Fruit fly (Drosophila melanogaster) whole organism, prepupa: ENCODE results near the gene Spn.
A peak's percentile ranks its signal among the peaks of the same experiment; 100 is the strongest.

Experiments used
- Blimp-1 ChIP-seq: fragments of 200-800 bp; sonication (Bioruptor generic); optimal IDR thresholded peaks from 3 replicates; lab custom pipeline; 2017; ENCODE audit warnings: missing biosample characterization, missing genetic modification characterization, mild to moderate bottlenecking, moderate library complexity, missing genetic modification reagents
- CG10631 ChIP-seq: fragments of 200-800 bp; sonication (Bioruptor generic); optimal IDR thresholded peaks from 2 replicates; lab custom pipeline; 2016; ENCODE audit warnings: missing biosample characterization, missing genetic modification characterization
- CG10669 ChIP-seq: fragments of 200-800 bp; sonication (Bioruptor generic); optimal IDR thresholded peaks from 3 replicates; lab custom pipeline; 2018; ENCODE audit warnings: missing biosample characterization, mild to moderate bottlenecking, missing genetic modification characterization, moderate library complexity
- CG11294 ChIP-seq: fragments of 200-800 bp; sonication (Bioruptor generic); IDR thresholded peaks from 2 replicates; pipeline ENCODE4 v1.3.6; 2022; ENCODE audit warnings: missing biosample characterization, missing genetic modification characterization
- CG11762 ChIP-seq: fragments of 200-800 bp; sonication (Bioruptor generic); optimal IDR thresholded peaks from 3 replicates; lab custom pipeline; 2016; ENCODE audit warnings: missing biosample characterization, missing genetic modification characterization; ENCODE audit not compliant: insufficient read depth
- CG11902 ChIP-seq: fragments of 200-800 bp; sonication (Bioruptor generic); optimal IDR thresholded peaks from 3 replicates; lab custom pipeline; 2016; ENCODE audit warnings: missing biosample characterization, missing genetic modification characterization
- CG15336 ChIP-seq: fragments of 200-800 bp; sonication (Bioruptor generic); IDR thresholded peaks from 2 replicates; pipeline ENCODE4 v1.3.6; 2022; ENCODE audit warnings: missing biosample characterization, missing genetic modification characterization
- CG1621 ChIP-seq: fragments of 200-800 bp; sonication (Bioruptor generic); optimal IDR thresholded peaks from 3 replicates; lab custom pipeline; 2018; ENCODE audit warnings: missing biosample characterization, mild to moderate bottlenecking, missing genetic modification characterization
- CG16779 ChIP-seq: fragments of 200-800 bp; sonication (Bioruptor generic); optimal IDR thresholded peaks from 3 replicates; lab custom pipeline; 2017; ENCODE audit warnings: missing biosample characterization, mild to moderate bottlenecking, missing genetic modification characterization
- CG3032 ChIP-seq: fragments of 200-800 bp; optimal IDR thresholded peaks from 2 replicates; lab custom pipeline; 2019; ENCODE audit warnings: missing biosample characterization, mild to moderate bottlenecking, missing genetic modification characterization, moderate library complexity
- CG31627 ChIP-seq: fragments of 200-800 bp; sonication (Bioruptor generic); optimal IDR thresholded peaks from 3 replicates; lab custom pipeline; 2016; ENCODE audit warnings: missing biosample characterization, missing genetic modification characterization
- CG32006 ChIP-seq: fragments of 200-800 bp; sonication (Bioruptor generic); optimal IDR thresholded peaks from 3 replicates; lab custom pipeline; 2017; ENCODE audit warnings: missing biosample characterization, mild to moderate bottlenecking, missing genetic modification characterization
- CG34406 ChIP-seq: fragments of 200-800 bp; sonication (Bioruptor generic); optimal IDR thresholded peaks from 3 replicates; lab custom pipeline; 2016; ENCODE audit warnings: missing biosample characterization, missing genetic modification characterization
- CG3919 ChIP-seq: fragments of 200-800 bp; sonication (Bioruptor generic); optimal IDR thresholded peaks from 3 replicates; lab custom pipeline; 2016; ENCODE audit warnings: missing biosample characterization, missing genetic modification characterization
- CG4318 ChIP-seq: fragments of 200-800 bp; sonication (Bioruptor generic); optimal IDR thresholded peaks from 3 replicates; lab custom pipeline; 2017; ENCODE audit warnings: missing biosample characterization, mild to moderate bottlenecking, missing genetic modification characterization
- CG6276 ChIP-seq: fragments of 200-800 bp; sonication (Bioruptor generic); optimal IDR thresholded peaks from 2 replicates; lab custom pipeline; 2017; ENCODE audit warnings: missing biosample characterization, mild to moderate bottlenecking, missing genetic modification characterization
- CG6792 ChIP-seq: fragments of 200-800 bp; sonication (Bioruptor generic); optimal IDR thresholded peaks from 3 replicates; lab custom pipeline; 2016; ENCODE audit warnings: missing biosample characterization, missing genetic modification characterization
- CG6808 ChIP-seq: fragments of 200-800 bp; sonication (Bioruptor generic); optimal IDR thresholded peaks from 3 replicates; lab custom pipeline; 2017; ENCODE audit warnings: missing biosample characterization, missing genetic modification characterization, mild to moderate bottlenecking, moderate library complexity, missing genetic modification reagents
- CG7368 ChIP-seq: fragments of 200-800 bp; sonication (Bioruptor generic); optimal IDR thresholded peaks from 3 replicates; lab custom pipeline; 2016; ENCODE audit warnings: missing biosample characterization, missing genetic modification characterization
- CG8632 ChIP-seq: fragments of 200-800 bp; sonication (Bioruptor generic); optimal IDR thresholded peaks from 3 replicates; lab custom pipeline; 2016; ENCODE audit warnings: missing biosample characterization, missing genetic modification characterization
- CG9139 ChIP-seq: fragments of 200-800 bp; sonication (Bioruptor generic); optimal IDR thresholded peaks from 3 replicates; lab custom pipeline; 2017; ENCODE audit warnings: missing biosample characterization, mild to moderate bottlenecking, missing genetic modification characterization
- Eip93F ChIP-seq: fragments of 200-800 bp; sonication (Bioruptor generic); optimal IDR thresholded peaks from 2 replicates; lab custom pipeline; 2016; ENCODE audit warnings: missing biosample characterization, mild to moderate bottlenecking, missing genetic modification characterization
- Ets21C ChIP-seq: fragments of 200-800 bp; sonication (Bioruptor generic); optimal IDR thresholded peaks from 3 replicates; lab custom pipeline; 2016; ENCODE audit warnings: missing biosample characterization, missing genetic modification characterization
- Ets96B ChIP-seq: fragments of 200-800 bp; optimal IDR thresholded peaks from 2 replicates; lab custom pipeline; 2019; ENCODE audit warnings: missing biosample characterization, mild to moderate bottlenecking, missing genetic modification characterization, moderate library complexity
- Gug ChIP-seq: fragments of 200-800 bp; sonication (Bioruptor generic); IDR thresholded peaks from 2 replicates; pipeline ENCODE4 v1.3.6; 2022; ENCODE audit warnings: missing biosample characterization, missing genetic modification characterization
- Hr38 ChIP-seq: sonication (Bioruptor generic); optimal IDR thresholded peaks from 2 replicates; lab custom pipeline; 2016; ENCODE audit warnings: missing biosample characterization, missing genetic modification characterization
- Hr4 ChIP-seq: fragments of 200-800 bp; sonication (Bioruptor generic); optimal IDR thresholded peaks from 3 replicates; lab custom pipeline; 2016; ENCODE audit warnings: missing biosample characterization, missing genetic modification characterization
- Met ChIP-seq: fragments of 200-800 bp; sonication (Bioruptor generic); optimal IDR thresholded peaks from 3 replicates; lab custom pipeline; 2016; ENCODE audit warnings: missing biosample characterization, missing genetic modification characterization
- OdsH ChIP-seq: fragments of 200-800 bp; sonication (Bioruptor generic); optimal IDR thresholded peaks from 3 replicates; lab custom pipeline; 2016; ENCODE audit warnings: missing biosample characterization, missing genetic modification characterization
- Smox ChIP-seq: fragments of 200-800 bp; sonication (Bioruptor generic); optimal IDR thresholded peaks from 3 replicates; lab custom pipeline; 2016; ENCODE audit warnings: missing biosample characterization, missing genetic modification characterization
- Sox102F ChIP-seq: fragments of 200-800 bp; sonication (Bioruptor generic); optimal IDR thresholded peaks from 2 replicates; lab custom pipeline; 2016; ENCODE audit warnings: missing biosample characterization, mild to moderate bottlenecking, missing genetic modification characterization
- Sox15 ChIP-seq: fragments of 200-800 bp; sonication (Bioruptor generic); optimal IDR thresholded peaks from 3 replicates; lab custom pipeline; 2016; ENCODE audit warnings: missing biosample characterization, missing genetic modification characterization
- achi ChIP-seq: fragments of 200-800 bp; sonication (Bioruptor generic); optimal IDR thresholded peaks from 3 replicates; lab custom pipeline; 2016; ENCODE audit warnings: missing biosample characterization, missing genetic modification characterization
- acj6 ChIP-seq: fragments of 200-800 bp; sonication (Bioruptor generic); optimal IDR thresholded peaks from 3 replicates; lab custom pipeline; 2016; ENCODE audit warnings: missing biosample characterization, missing genetic modification characterization
- cyc ChIP-seq: fragments of 200-800 bp; sonication (Bioruptor generic); optimal IDR thresholded peaks from 3 replicates; lab custom pipeline; 2016; ENCODE audit warnings: missing biosample characterization, missing genetic modification characterization
- eg ChIP-seq: fragments of 200-800 bp; sonication (Bioruptor generic); IDR thresholded peaks from 3 replicates; pipeline ENCODE4 v1.3.6; 2022; ENCODE audit warnings: missing biosample characterization, missing genetic modification characterization
- esn ChIP-seq: fragments of 200-800 bp; sonication (Bioruptor generic); optimal IDR thresholded peaks from 2 replicates; lab custom pipeline; 2016; ENCODE audit warnings: missing biosample characterization, mild to moderate bottlenecking, missing genetic modification characterization, moderate library complexity
- fd59A ChIP-seq: fragments of 200-800 bp; sonication (Bioruptor generic); optimal IDR thresholded peaks from 2 replicates; lab custom pipeline; 2017; ENCODE audit warnings: missing biosample characterization, mild to moderate bottlenecking, missing genetic modification characterization, missing genetic modification reagents
- lz ChIP-seq: fragments of 200-800 bp; sonication (Bioruptor generic); optimal IDR thresholded peaks from 3 replicates; lab custom pipeline; 2016; ENCODE audit warnings: missing biosample characterization, missing genetic modification characterization
- net ChIP-seq: fragments of 200-800 bp; sonication (Bioruptor generic); optimal IDR thresholded peaks from 3 replicates; lab custom pipeline; 2016; ENCODE audit warnings: missing biosample characterization, missing genetic modification characterization
- pdm3 ChIP-seq: fragments of 200-800 bp; sonication (Bioruptor generic); optimal IDR thresholded peaks from 3 replicates; lab custom pipeline; 2016; ENCODE audit warnings: missing biosample characterization, missing genetic modification characterization
- spab ChIP-seq: fragments of 200-800 bp; sonication (Bioruptor generic); optimal IDR thresholded peaks from 2 replicates; lab custom pipeline; 2017; ENCODE audit warnings: missing biosample characterization, mild to moderate bottlenecking, missing genetic modification characterization, missing genetic modification reagents
- ss ChIP-seq, 2 experiments: fragments of 200-800 bp; sonication (Bioruptor generic); optimal IDR thresholded peaks; 2 replicates in 1 of 2; 3 replicates in 1 of 2; lab custom pipeline; 2017 to 2018; ENCODE audit warnings: mild to moderate bottlenecking in 2 of 2, missing biosample characterization in 2 of 2, missing genetic modification characterization in 2 of 2, moderate library complexity in 1 of 2
- svp ChIP-seq: fragments of 200-800 bp; sonication (Bioruptor generic); peaks from one replicate; lab custom pipeline; 2016; ENCODE audit warnings: missing biosample characterization, missing genetic modification characterization
- vri ChIP-seq: fragments of 200-800 bp; sonication (Bioruptor generic); optimal IDR thresholded peaks from 3 replicates; lab custom pipeline; 2016; ENCODE audit warnings: missing biosample characterization, mild to moderate bottlenecking, missing genetic modification characterization

The Spn gene

DNA sequence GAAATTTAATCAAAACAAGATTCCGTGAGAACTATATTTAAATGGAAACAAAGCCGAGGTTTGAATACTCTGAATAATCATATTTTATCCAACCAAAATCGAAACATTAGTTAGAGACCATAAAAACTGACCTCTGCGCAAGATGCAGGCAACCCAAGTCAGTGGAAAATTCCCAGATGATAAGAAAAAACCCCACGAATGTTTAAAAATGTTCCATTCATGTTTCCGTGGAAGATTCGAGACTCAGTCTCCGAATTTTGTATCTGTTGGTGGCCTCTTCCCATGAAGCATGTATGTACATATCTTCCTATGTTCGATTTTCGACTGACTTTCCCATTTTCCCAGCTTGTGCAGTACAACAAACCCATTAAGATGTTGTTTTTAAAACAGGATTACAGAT is 49.3 kb downstream of the Spn start:
- TF ChIP-seq eg (GFP tag; lab: Robert Waterston, UW) (no peak), fd59A (GFP tag; lab: Kevin White, UChicago) (no peak), svp (GFP tag; lab: Kevin White, UChicago) (peak; percentile 76)

DNA sequence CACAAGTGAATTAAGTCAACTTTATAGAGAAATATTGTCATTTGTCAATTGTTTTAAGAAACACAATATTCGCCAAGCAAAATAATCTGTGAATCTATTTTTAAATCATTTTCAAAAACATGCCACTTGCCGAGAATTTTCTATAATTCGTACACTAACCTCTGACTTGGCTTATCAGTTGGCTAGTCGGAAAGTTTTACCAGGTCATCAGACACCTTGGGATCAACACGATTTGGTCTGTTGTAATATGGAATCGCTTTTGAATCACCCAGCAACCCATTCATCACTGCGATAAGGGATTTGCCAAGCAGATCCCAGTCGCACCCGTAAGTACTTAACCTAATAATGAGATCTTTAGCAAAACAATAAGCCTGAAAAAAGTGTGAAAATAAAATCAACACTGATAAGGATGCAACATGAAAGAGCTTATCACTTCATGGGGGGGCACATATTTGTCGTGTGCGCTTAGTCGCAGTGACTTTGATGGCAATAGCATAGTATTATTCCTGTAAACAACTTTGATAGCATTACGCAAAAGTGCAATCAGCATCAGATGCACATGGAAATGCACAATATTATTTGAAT is 50.0 kb downstream of the Spn start:
- TF ChIP-seq CG6792 (GFP tag; lab: Kevin White, UChicago) (no peak), svp (GFP tag; lab: Kevin White, UChicago) (peak; percentile 92)

DNA sequence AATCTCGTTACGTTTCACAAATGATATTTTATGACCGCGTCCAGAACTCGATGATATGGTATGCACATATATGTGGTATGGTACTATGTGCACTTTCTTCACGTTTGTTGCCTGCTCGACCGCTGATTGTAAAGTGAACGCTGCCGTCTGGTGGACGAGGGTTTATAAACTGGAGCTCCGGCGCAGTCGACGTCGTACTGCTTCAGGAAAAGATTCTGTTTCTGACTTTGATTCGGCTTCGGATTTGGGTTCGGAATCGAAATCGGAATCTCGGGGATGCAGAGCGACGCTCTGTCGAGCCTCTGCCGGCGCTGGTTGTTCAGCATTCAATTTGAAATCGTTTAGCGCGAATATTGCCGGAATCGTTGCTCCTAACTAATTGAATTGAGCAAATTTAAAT is 50.6 kb downstream of the Spn start, which contains the start of gene CG16758:
Gene CG16758 (minus strand): TSS at position 142 of the 400 bp plus-strand sequence.
- TF ChIP-seq vri (GFP tag; lab: Kevin White, UChicago): peak; percentile 16
- TF ChIP-seq svp (GFP tag; lab: Kevin White, UChicago): peak; percentile 75
- TF ChIP-seq net (GFP tag; lab: Kevin White, UChicago): no peak
- TF ChIP-seq CG4318: no peak

DNA sequence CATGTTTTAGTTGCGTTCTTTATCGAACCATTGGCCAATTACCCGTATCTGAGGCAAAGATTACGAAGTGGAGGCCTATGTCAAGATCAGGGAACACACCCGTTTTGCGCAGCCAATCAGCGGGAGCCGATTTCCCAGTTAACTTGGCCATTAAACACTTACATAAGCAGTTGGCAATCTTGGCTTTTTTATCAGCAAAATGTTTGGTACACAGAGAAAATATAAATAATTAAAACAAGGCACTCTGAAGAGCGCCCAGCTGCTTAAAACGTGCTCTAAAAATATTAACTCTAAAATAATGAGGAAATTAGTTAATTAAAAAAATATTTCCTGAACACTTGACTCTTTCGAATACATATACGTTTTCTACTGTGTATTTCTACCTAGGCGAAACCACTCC is 52.3 kb downstream of the Spn start:
- TF ChIP-seq Sox102F (GFP tag; lab: Kevin White, UChicago) (peak; percentile 51), Hr38 (GFP tag; lab: Kevin White, UChicago) (no peak), CG11762 (GFP tag; lab: Kevin White, UChicago) (peak; percentile 30), lz (GFP tag; lab: Kevin White, UChicago) (peak; percentile 19), CG1621 (tag; lab: Kevin White, UChicago) (no peak), Smox (GFP tag; lab: Kevin White, UChicago) (peak; percentile 49), acj6 (GFP tag; lab: Kevin White, UChicago) (peak; percentile 50), CG32006 (GFP tag; lab: Kevin White, UChicago) (peak; percentile 17), CG31627 (GFP tag; lab: Kevin White, UChicago) (peak; percentile 36), cyc (GFP tag; lab: Kevin White, UChicago) (peak; percentile 37), achi (peak; percentile 35), vri (GFP tag; lab: Kevin White, UChicago) (peak; percentile 88), pdm3 (GFP tag; lab: Kevin White, UChicago) (peak; percentile 29), CG34406 (GFP tag; lab: Kevin White, UChicago) (peak; percentile 24), CG16779 (no peak), spab (no peak), Sox15 (GFP tag; lab: Kevin White, UChicago) (no peak), CG11902 (GFP tag; lab: Kevin White, UChicago) (peak; percentile 15), CG6276 (GFP tag; lab: Kevin White, UChicago) (no peak), Gug (GFP tag; lab: Robert Waterston, UW) (no peak), CG7368 (GFP tag; lab: Kevin White, UChicago) (no peak), CG15336 (no peak), Hr4 (GFP tag; lab: Kevin White, UChicago) (peak; percentile 20), net (GFP tag; lab: Kevin White, UChicago) (no peak), CG10631 (GFP tag; lab: Kevin White, UChicago) (peak; percentile 22), svp (GFP tag; lab: Kevin White, UChicago) (peak; percentile 65), CG10669 (GFP tag; lab: Kevin White, UChicago) (peak; percentile 18), OdsH (GFP tag; lab: Kevin White, UChicago) (peak; percentile 54), Ets96B (tag; lab: Kevin White, UChicago) (peak; percentile 47), CG9139 (GFP tag; lab: Kevin White, UChicago) (no peak), esn (GFP tag; lab: Kevin White, UChicago) (peak; percentile 68), CG8632 (peak; percentile 45), Ets21C (GFP tag; lab: Kevin White, UChicago) (peak; percentile 25), CG3919 (GFP tag; lab: Kevin White, UChicago) (peak; percentile 42), Eip93F (GFP tag; lab: Kevin White, UChicago) (no peak), CG3032 (peak; percentile 34), Blimp-1 (GFP tag; lab: Kevin White, UChicago) (no peak), ss (GFP tag; optimal IDR thresholded peaks at IDR 0.05; lab: Kevin White, UChicago) (no peak), fd59A (GFP tag; lab: Kevin White, UChicago) (no peak), CG11294 (GFP tag; lab: Robert Waterston, UW) (no peak), CG6808 (GFP tag; lab: Kevin White, UChicago) (no peak), Met (GFP tag; lab: Kevin White, UChicago) (peak; percentile 51)
